Worm (Caenorhabditis elegans) whole organism, midembryonic: Measurements from ENCODE around the gene ogdh-2.

Source experiments
- T22C8.4 ChIP-seq: fragments of 200-800 bp; sonication (Bioruptor generic); IDR thresholded peaks from 2 replicates; pipeline ENCODE4 v1.3.6; 2022; ENCODE audit warnings: missing genetic modification characterization, missing compliant biosample characterization
- cog-1 ChIP-seq: sonication (generic microtip); optimal IDR thresholded peaks from 2 replicates; lab custom pipeline; 2016; ENCODE audit warnings: missing genetic modification characterization, missing compliant biosample characterization
- flt-1 ChIP-seq: fragments of 200-800 bp; sonication (Bioruptor generic); IDR thresholded peaks from 2 replicates; pipeline ENCODE4 v1.3.6; 2022; ENCODE audit warnings: missing genetic modification characterization, missing compliant biosample characterization
- klf-2 ChIP-seq: fragments of 200-800 bp; sonication (Bioruptor generic); conservative IDR thresholded peaks from 2 replicates; pipeline ENCODE4 v1.3.6; 2022; ENCODE audit warnings: missing genetic modification reagents, missing genetic modification characterization, missing compliant biosample characterization
- med-1 ChIP-seq: sonication (generic microtip); optimal IDR thresholded peaks from 2 replicates; lab custom pipeline; 2017; ENCODE audit warnings: missing genetic modification characterization, mild to moderate bottlenecking, missing compliant biosample characterization, antibody characterized with exemption, missing genetic modification reagents; ENCODE audit not compliant: insufficient read depth
- ref-1 ChIP-seq: fragments of 200-800 bp; sonication (Bioruptor generic); conservative IDR thresholded peaks from 2 replicates; pipeline ENCODE4 v1.3.6; 2022; ENCODE audit warnings: missing genetic modification reagents, missing genetic modification characterization, missing compliant biosample characterization
- tab-1 ChIP-seq: fragments of 200-800 bp; sonication (Bioruptor generic); IDR thresholded peaks from 2 replicates; pipeline ENCODE4 v1.3.6; 2022; ENCODE audit warnings: missing genetic modification characterization, missing compliant biosample characterization
- ztf-23 ChIP-seq: fragments of 200-800 bp; sonication (Bioruptor generic); IDR thresholded peaks from 2 replicates; pipeline ENCODE4 v1.3.6; 2022; ENCODE audit warnings: missing genetic modification reagents, missing genetic modification characterization, missing compliant biosample characterization
- ztf-29 ChIP-seq: fragments of 200-800 bp; sonication (Bioruptor generic); IDR thresholded peaks from 2 replicates; pipeline ENCODE4 v1.3.6; 2022; ENCODE audit warnings: missing genetic modification reagents, missing genetic modification characterization, missing compliant biosample characterization

The ogdh-2 gene

DNA sequence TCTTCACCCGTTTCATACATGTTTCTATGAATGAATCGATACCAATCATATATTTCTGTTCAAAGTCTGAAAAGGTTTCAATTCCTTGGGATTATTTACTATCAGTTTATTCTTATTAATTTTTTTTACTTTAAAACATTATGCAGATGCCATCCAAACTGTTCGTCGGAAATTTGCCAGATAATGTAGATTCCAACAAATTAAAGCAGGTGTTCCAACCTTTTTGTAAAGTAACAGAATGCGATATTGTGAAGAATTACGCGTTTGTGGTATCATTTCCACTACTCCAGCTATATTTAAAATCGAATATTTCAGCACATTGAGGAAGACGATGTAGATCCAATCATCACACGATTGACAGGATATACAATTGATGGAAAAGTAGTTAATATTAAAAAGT lies 2.2 kb upstream of the ogdh-2 start, which contains the start of gene rnp-1:
rnp-1 (plus strand) TSS at position 145 of the 400 bp plus-strand sequence.
- TF ChIP-seq ref-1 (GFP tag; lab: Robert Waterston, UW): no peak
- no peak for TF ChIP-seq T22C8.4 (GFP tag; lab: Robert Waterston, UW)

DNA sequence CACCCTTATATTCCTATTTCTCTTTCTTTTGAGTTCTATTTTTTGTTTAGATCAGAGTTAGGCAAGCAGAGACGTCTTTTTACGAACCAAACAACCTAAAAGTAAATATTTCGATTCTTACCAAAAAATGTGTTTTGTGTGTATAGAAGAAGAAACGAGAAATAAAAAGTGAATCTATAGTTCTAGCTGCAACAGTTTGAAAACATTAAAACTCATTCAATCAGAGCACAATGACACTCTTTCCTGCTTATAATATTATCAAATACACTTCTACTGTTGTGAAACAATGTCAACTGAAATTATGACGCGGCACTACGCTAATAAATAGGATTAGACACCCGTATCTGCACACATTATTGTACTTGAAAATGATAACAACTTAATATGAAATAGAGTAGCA lies 1.5 kb downstream of the ogdh-2 start, which contains the start of gene ZK836.3:
ZK836.3 (minus strand) TSS at position 101 of the 400 bp plus-strand sequence.
- no peak for TF ChIP-seq med-1 (GFP tag; lab: Kevin White, UChicago)
- no peak for TF ChIP-seq ztf-29
- no peak for TF ChIP-seq klf-2 (GFP tag; lab: Robert Waterston, UW)
- no peak for TF ChIP-seq tab-1
- TF ChIP-seq T22C8.4 (GFP tag; lab: Robert Waterston, UW): no peak
- TF ChIP-seq ref-1 (GFP tag; lab: Robert Waterston, UW): no peak
- no peak for TF ChIP-seq flt-1 (GFP tag; lab: Robert Waterston, UW)
- TF ChIP-seq ztf-23 (GFP tag; lab: Robert Waterston, UW): no peak
- TF ChIP-seq cog-1 (tag; lab: Kevin White, UChicago): no peak

DNA sequence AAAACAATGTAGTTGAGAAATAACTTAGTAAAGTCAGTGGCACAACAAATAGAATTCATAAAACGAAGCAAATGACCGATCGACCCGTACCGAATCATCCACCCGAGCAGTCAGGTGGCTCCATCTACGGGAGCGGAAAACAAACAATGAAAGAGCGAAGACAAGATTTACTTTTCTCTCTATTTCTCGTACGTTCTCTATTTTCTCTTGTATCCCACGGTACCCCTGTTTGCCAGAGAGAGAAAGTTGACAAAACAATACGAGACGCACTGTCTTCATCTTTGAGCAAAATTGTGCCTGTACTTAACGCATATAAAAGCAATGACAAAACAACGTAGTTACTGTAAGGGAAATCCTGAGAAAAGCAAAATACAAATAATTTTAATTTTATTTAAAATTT lies 2.4 kb downstream of the ogdh-2 start:
- TF ChIP-seq ztf-29 (no peak), flt-1 (GFP tag; lab: Robert Waterston, UW) (no peak), med-1 (GFP tag; lab: Kevin White, UChicago) (no peak), T22C8.4 (GFP tag; lab: Robert Waterston, UW) (no peak), ztf-23 (GFP tag; lab: Robert Waterston, UW) (no peak), klf-2 (GFP tag; lab: Robert Waterston, UW) (no peak), ref-1 (GFP tag; lab: Robert Waterston, UW) (no peak), cog-1 (tag; lab: Kevin White, UChicago) (no peak), tab-1 (no peak)

DNA sequence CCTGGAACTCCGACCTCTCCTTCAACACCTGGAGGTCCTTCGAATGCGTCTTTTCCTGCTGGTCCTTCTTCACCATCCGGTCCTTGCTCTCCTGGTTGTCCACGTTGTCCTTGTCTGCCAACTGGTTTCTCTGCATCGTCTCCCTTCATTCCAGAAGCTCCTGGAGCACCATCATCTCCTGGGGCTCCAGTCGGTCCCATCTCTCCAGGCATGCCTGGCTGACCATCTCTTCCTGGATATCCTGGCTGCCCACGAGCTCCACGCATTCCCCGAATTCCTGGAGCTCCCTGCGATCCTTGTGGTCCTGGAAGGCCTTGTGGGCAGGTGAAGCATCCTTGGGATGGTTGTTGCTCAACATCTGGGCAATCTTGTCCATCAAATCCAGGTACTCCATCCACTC lies 3.4 kb downstream of the ogdh-2 start:
- no peak for TF ChIP-seq ztf-23 (GFP tag; lab: Robert Waterston, UW)
- no peak for TF ChIP-seq ref-1 (GFP tag; lab: Robert Waterston, UW)
- no peak for TF ChIP-seq tab-1
- TF ChIP-seq ztf-29: no peak
- no peak for TF ChIP-seq klf-2 (GFP tag; lab: Robert Waterston, UW)
- no peak for TF ChIP-seq T22C8.4 (GFP tag; lab: Robert Waterston, UW)
- no peak for TF ChIP-seq med-1 (GFP tag; lab: Kevin White, UChicago)
- no peak for TF ChIP-seq flt-1 (GFP tag; lab: Robert Waterston, UW)
- no peak for TF ChIP-seq cog-1 (tag; lab: Kevin White, UChicago)

DNA sequence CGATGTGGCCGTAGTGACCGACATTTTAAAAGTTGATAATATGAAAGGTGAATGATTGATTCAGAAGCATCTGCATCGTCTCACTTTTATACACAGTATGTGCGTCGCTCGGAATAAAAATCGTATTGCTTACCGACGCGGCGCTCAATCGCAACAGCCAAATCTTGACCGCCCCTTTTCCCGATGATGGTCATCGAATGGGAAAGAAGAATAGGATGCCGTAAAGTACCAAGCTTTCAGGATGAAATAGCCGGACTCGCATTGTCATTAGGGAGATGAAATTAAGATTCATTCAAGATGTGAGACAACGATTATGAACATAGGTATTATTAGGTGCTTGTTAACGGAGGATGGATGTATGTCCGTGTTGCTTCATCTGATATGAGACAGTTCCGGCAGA lies 4.2 kb downstream of the ogdh-2 start, which contains the start of gene lon-3:
lon-3 (minus strand) TSS at position 101 of the 400 bp plus-strand sequence.
- TF ChIP-seq flt-1 (GFP tag; lab: Robert Waterston, UW) (no peak), cog-1 (tag; lab: Kevin White, UChicago) (no peak), tab-1 (no peak), T22C8.4 (GFP tag; lab: Robert Waterston, UW) (no peak), ztf-23 (GFP tag; lab: Robert Waterston, UW) (no peak), med-1 (GFP tag; lab: Kevin White, UChicago) (no peak), ref-1 (GFP tag; lab: Robert Waterston, UW) (no peak), ztf-29 (no peak), klf-2 (GFP tag; lab: Robert Waterston, UW) (no peak)

DNA sequence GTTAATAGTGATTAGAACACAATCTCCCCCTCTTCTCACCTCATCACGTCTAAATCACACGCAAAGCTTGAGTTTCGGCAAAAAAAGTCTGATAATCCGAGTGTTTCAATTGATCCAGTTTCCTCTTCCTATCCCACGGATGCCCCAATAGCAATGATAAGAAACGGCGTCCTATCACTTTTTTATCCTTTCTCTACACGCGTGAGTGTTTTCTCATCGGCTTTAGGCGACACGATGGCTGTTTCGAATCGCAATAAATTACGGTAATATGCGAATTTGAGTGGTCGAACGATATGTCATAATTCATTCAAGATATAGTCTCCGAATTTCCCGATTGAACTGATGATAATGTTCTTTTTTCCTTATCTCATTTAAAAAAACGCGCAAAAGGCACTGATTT lies 5.2 kb downstream of the ogdh-2 start:
- TF ChIP-seq T22C8.4 (GFP tag; lab: Robert Waterston, UW) (no peak), med-1 (GFP tag; lab: Kevin White, UChicago) (no peak), cog-1 (tag; lab: Kevin White, UChicago) (no peak), tab-1 (no peak), flt-1 (GFP tag; lab: Robert Waterston, UW) (no peak), ztf-29 (no peak)

DNA sequence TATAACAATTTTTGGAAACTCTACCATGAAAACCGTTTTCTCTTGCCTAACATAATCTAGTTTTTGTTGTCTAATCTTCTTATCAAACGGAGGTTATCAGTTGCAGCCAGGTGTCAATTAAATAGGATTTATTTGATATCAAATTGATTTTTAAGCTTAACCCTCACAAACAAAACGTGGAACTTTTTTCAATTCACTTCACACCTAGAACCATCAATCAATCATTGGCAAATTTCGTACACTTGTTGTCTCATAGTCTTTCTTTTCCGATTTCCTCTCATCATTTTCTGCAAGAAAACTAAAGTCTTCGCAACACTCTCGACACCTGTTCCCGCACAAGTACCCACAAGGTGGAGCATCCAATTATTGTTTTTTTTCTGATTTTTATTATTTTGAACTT lies 14.4 kb downstream of the ogdh-2 start:
- TF ChIP-seq tab-1 (no peak), klf-2 (GFP tag; lab: Robert Waterston, UW) (no peak), cog-1 (tag; lab: Kevin White, UChicago) (no peak), ztf-29 (no peak), T22C8.4 (GFP tag; lab: Robert Waterston, UW) (no peak), flt-1 (GFP tag; lab: Robert Waterston, UW) (no peak), ztf-23 (GFP tag; lab: Robert Waterston, UW) (no peak), ref-1 (GFP tag; lab: Robert Waterston, UW) (no peak), med-1 (GFP tag; lab: Kevin White, UChicago) (no peak)

DNA sequence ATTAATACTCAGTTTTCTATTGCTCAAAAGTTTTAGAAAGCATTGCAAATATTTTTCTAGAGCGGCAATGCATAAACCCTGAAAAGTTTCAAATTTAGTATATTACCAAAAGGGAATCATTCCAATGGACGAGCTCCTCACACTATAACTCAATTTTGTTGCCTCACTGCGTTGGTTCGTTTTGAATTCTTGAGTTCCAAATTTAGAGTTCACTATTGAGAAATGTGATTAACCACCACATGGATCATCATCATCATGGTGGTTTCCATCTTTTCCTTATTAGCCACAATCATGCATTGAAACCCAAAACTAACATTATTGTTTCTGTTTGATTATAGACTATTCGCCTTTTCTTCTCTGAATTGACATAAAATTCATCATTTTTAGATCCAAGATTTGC lies 15.6 kb downstream of the ogdh-2 start:
- TF ChIP-seq tab-1 (no peak), ztf-23 (GFP tag; lab: Robert Waterston, UW) (no peak), cog-1 (tag; lab: Kevin White, UChicago) (no peak), flt-1 (GFP tag; lab: Robert Waterston, UW) (no peak), ref-1 (GFP tag; lab: Robert Waterston, UW) (no peak), klf-2 (GFP tag; lab: Robert Waterston, UW) (no peak), ztf-29 (no peak), med-1 (GFP tag; lab: Kevin White, UChicago) (no peak), T22C8.4 (GFP tag; lab: Robert Waterston, UW) (no peak)

DNA sequence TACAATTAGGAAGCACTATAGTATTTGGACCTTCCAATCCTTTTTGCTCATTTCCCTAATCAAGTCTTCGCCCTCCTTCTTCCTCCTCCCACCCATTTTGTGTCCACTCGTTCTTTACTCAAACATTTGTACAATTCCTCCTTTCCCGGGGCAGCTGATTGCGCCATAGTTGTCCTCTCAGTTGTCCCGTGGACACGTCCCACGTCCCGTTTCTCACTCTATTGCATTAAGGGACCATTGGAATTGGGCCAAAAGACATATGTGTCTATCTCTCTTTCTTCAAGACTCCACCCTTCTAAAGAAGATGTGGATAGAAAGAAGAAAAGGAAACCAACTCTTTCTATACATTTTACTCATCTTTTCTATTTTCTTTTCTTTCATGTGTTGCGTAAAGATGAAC lies 16.8 kb downstream of the ogdh-2 start:
- TF ChIP-seq tab-1 (no peak), ref-1 (GFP tag; lab: Robert Waterston, UW) (no peak), med-1 (GFP tag; lab: Kevin White, UChicago) (no peak), flt-1 (GFP tag; lab: Robert Waterston, UW) (no peak), cog-1 (tag; lab: Kevin White, UChicago) (no peak), ztf-29 (no peak), klf-2 (GFP tag; lab: Robert Waterston, UW) (no peak), ztf-23 (GFP tag; lab: Robert Waterston, UW) (no peak), T22C8.4 (GFP tag; lab: Robert Waterston, UW) (no peak)
